Worm (Caenorhabditis elegans): ENCODE measurements around the gene rpl-6.

rpl-6 gene

ce11 chrIII:7170090-7170489 is 38.2 kb upstream of the rpl-6 start:
- TF ChIP-seq ref-1 (GFP tag; conservative IDR thresholded peaks at IDR 0.05) (no peak), tab-1 (GFP tag; IDR thresholded peaks at IDR 0.05) (no peak), med-1 (GFP tag; optimal IDR thresholded peaks at IDR 0.05; ENCODE audit: insufficient read depth) (no peak), klf-2 (GFP tag; conservative IDR thresholded peaks at IDR 0.05) (no peak), flt-1 (GFP tag; IDR thresholded peaks at IDR 0.05) (no peak), ztf-23 (GFP tag; IDR thresholded peaks at IDR 0.05) (no peak), cog-1 (tag; optimal IDR thresholded peaks at IDR 0.05) (no peak), ztf-29 (GFP tag; IDR thresholded peaks at IDR 0.05) (no peak)

ce11 chrIII:7178497-7178896 is 29.8 kb upstream of the rpl-6 start:
- TF ChIP-seq ztf-23 (GFP tag; IDR thresholded peaks at IDR 0.05) (no peak), tab-1 (GFP tag; IDR thresholded peaks at IDR 0.05) (no peak), ref-1 (GFP tag; conservative IDR thresholded peaks at IDR 0.05) (no peak), cog-1 (tag; optimal IDR thresholded peaks at IDR 0.05) (no peak), ztf-29 (GFP tag; IDR thresholded peaks at IDR 0.05) (no peak), T22C8.4 (GFP tag; IDR thresholded peaks at IDR 0.05) (no peak), flt-1 (GFP tag; IDR thresholded peaks at IDR 0.05) (no peak)

- TF ChIP-seq med-1 (GFP tag; optimal IDR thresholded peaks at IDR 0.05; ENCODE audit: insufficient read depth) (no peak), cog-1 (tag; optimal IDR thresholded peaks at IDR 0.05) (peak; percentile 76), flt-1 (GFP tag; IDR thresholded peaks at IDR 0.05) (no peak), ztf-29 (GFP tag; IDR thresholded peaks at IDR 0.05) (no peak), tab-1 (GFP tag; IDR thresholded peaks at IDR 0.05) (no peak), ref-1 (GFP tag; conservative IDR thresholded peaks at IDR 0.05) (no peak), T22C8.4 (GFP tag; IDR thresholded peaks at IDR 0.05) (no peak), klf-2 (GFP tag; conservative IDR thresholded peaks at IDR 0.05) (no peak), ztf-23 (GFP tag; IDR thresholded peaks at IDR 0.05) (peak; percentile 79)
Measured at ce11 chrIII:7179538-7180301, 28.5 kb upstream of the rpl-6 start, which contains the start of the genes rps-14 and rpl-36. TSS of gene rps-14 (minus strand) at chrIII:7179588. TSS of gene rpl-36 (plus strand) at chrIII:7180251.

- TF ChIP-seq T22C8.4 (GFP tag; IDR thresholded peaks at IDR 0.05) (no peak), ztf-29 (GFP tag; IDR thresholded peaks at IDR 0.05) (no peak), cog-1 (tag; optimal IDR thresholded peaks at IDR 0.05) (no peak), med-1 (GFP tag; optimal IDR thresholded peaks at IDR 0.05; ENCODE audit: insufficient read depth) (no peak), klf-2 (GFP tag; conservative IDR thresholded peaks at IDR 0.05) (no peak), ztf-23 (GFP tag; IDR thresholded peaks at IDR 0.05) (no peak), flt-1 (GFP tag; IDR thresholded peaks at IDR 0.05) (no peak), tab-1 (GFP tag; IDR thresholded peaks at IDR 0.05) (no peak), ref-1 (GFP tag; conservative IDR thresholded peaks at IDR 0.05) (no peak)
Measured at ce11 chrIII:7180613-7181012, 27.6 kb upstream of the rpl-6 start, which contains the start of gene ndab-2. TSS of gene ndab-2 (plus strand) at chrIII:7180752.

ce11 chrIII:7181822-7182221 is 26.4 kb upstream of the rpl-6 start, which contains the start of gene epg-4:
TSS of gene epg-4 (plus strand) at chrIII:7182167.
- TF ChIP-seq flt-1 (GFP tag; IDR thresholded peaks at IDR 0.05), result 0 out of 2 replicates have a peak, but pooled peaks have one; percentile 18
- TF ChIP-seq ztf-29 (GFP tag; IDR thresholded peaks at IDR 0.05), result no peak

ce11 chrIII:7184022-7184421 is 24.2 kb upstream of the rpl-6 start, which contains the start of gene yju-2:
TSS of gene yju-2 (plus strand) at chrIII:7184336.
- no peak for TF ChIP-seq tab-1 (GFP tag; IDR thresholded peaks at IDR 0.05)
- TF ChIP-seq med-1 (GFP tag; optimal IDR thresholded peaks at IDR 0.05; ENCODE audit: insufficient read depth), result no peak
- no peak for TF ChIP-seq cog-1 (tag; optimal IDR thresholded peaks at IDR 0.05)
- TF ChIP-seq flt-1 (GFP tag; IDR thresholded peaks at IDR 0.05), result no peak
- no peak for TF ChIP-seq T22C8.4 (GFP tag; IDR thresholded peaks at IDR 0.05)
- no peak for TF ChIP-seq ztf-23 (GFP tag; IDR thresholded peaks at IDR 0.05)
- TF ChIP-seq klf-2 (GFP tag; conservative IDR thresholded peaks at IDR 0.05), result no peak
- TF ChIP-seq ztf-29 (GFP tag; IDR thresholded peaks at IDR 0.05), result no peak
- no peak for TF ChIP-seq ref-1 (GFP tag; conservative IDR thresholded peaks at IDR 0.05)

- TF ChIP-seq ztf-23 (GFP tag; IDR thresholded peaks at IDR 0.05) (no peak), tab-1 (GFP tag; IDR thresholded peaks at IDR 0.05) (no peak), klf-2 (GFP tag; conservative IDR thresholded peaks at IDR 0.05) (no peak), ref-1 (GFP tag; conservative IDR thresholded peaks at IDR 0.05) (no peak), T22C8.4 (GFP tag; IDR thresholded peaks at IDR 0.05) (no peak), flt-1 (GFP tag; IDR thresholded peaks at IDR 0.05) (no peak), cog-1 (tag; optimal IDR thresholded peaks at IDR 0.05) (no peak), ztf-29 (GFP tag; IDR thresholded peaks at IDR 0.05) (no peak), med-1 (GFP tag; optimal IDR thresholded peaks at IDR 0.05; ENCODE audit: insufficient read depth) (no peak)
Measured at ce11 chrIII:7185473-7185872, 22.8 kb upstream of the rpl-6 start, which contains the start of gene F37C12.14. TSS of gene F37C12.14 (minus strand) at chrIII:7185573.

ce11 chrIII:7188300-7189052 is 19.8 kb upstream of the rpl-6 start, which contains the start of the genes F37C12.21 and F37C12.10:
TSS of gene F37C12.21 (plus strand) at chrIII:7188357.
TSS of gene F37C12.10 (minus strand) at chrIII:7188384.
- TF ChIP-seq ztf-23 (GFP tag; IDR thresholded peaks at IDR 0.05) (no peak), ref-1 (GFP tag; conservative IDR thresholded peaks at IDR 0.05) (no peak), klf-2 (GFP tag; conservative IDR thresholded peaks at IDR 0.05) (no peak), cog-1 (tag; optimal IDR thresholded peaks at IDR 0.05) (no peak), T22C8.4 (GFP tag; IDR thresholded peaks at IDR 0.05) (no peak), ztf-29 (GFP tag; IDR thresholded peaks at IDR 0.05) (no peak), flt-1 (GFP tag; IDR thresholded peaks at IDR 0.05) (no peak), tab-1 (GFP tag; IDR thresholded peaks at IDR 0.05) (no peak), med-1 (GFP tag; optimal IDR thresholded peaks at IDR 0.05; ENCODE audit: insufficient read depth) (no peak)

ce11 chrIII:7189581-7190128 is 18.6 kb upstream of the rpl-6 start, which contains the start of gene rps-21:
TSS of gene rps-21 (minus strand) at chrIII:7189631.
- peak; percentile 34 for TF ChIP-seq cog-1 (tag; optimal IDR thresholded peaks at IDR 0.05)
- no peak for TF ChIP-seq klf-2 (GFP tag; conservative IDR thresholded peaks at IDR 0.05)
- 0 out of 2 replicates have a peak, but pooled peaks have one; percentile 4 for TF ChIP-seq flt-1 (GFP tag; IDR thresholded peaks at IDR 0.05)
- peak; percentile 55; the same call in 1 of the 2 replicates for TF ChIP-seq ztf-23 (GFP tag; IDR thresholded peaks at IDR 0.05)
